Worm (Caenorhabditis elegans) whole organism, young adult: Measurements from ENCODE around the gene F13E6.1.

Experiments
- B0261.1 ChIP-seq: sonication (generic microtip); optimal IDR thresholded peaks from 2 replicates; lab custom pipeline; 2016; ENCODE audit warnings: mild to moderate bottlenecking, missing genetic modification characterization, moderate library complexity, missing compliant biosample characterization
- C06A6.2 ChIP-seq: fragments of 200-800 bp; sonication (Bioruptor generic); conservative IDR thresholded peaks from 2 replicates; pipeline ENCODE4 v1.3.6; 2022; ENCODE audit warnings: missing genetic modification characterization, missing compliant biosample characterization
- C17E4.6 ChIP-seq: fragments of 200-800 bp; sonication (Bioruptor generic); IDR thresholded peaks from 2 replicates; pipeline ENCODE4 v1.3.6; 2022; ENCODE audit warnings: missing genetic modification reagents, missing genetic modification characterization, missing compliant biosample characterization
- F33H1.4 ChIP-seq: fragments of 200-800 bp; sonication (Bioruptor generic); IDR thresholded peaks from 2 replicates; pipeline ENCODE4 v1.3.6; 2022; ENCODE audit warnings: missing genetic modification reagents, missing genetic modification characterization, missing compliant biosample characterization
- F39B2.1 ChIP-seq: fragments of 200-800 bp; sonication (Bioruptor generic); IDR thresholded peaks from 2 replicates; pipeline ENCODE4 v1.3.6; 2022; ENCODE audit warnings: missing genetic modification reagents, missing genetic modification characterization, missing compliant biosample characterization
- F52B5.7 ChIP-seq: sonication (generic microtip); optimal IDR thresholded peaks from 2 replicates; lab custom pipeline; 2016; ENCODE audit warnings: mild to moderate bottlenecking, missing genetic modification characterization, missing compliant biosample characterization
- K11D2.4 ChIP-seq: fragments of 200-800 bp; sonication (Bioruptor generic); IDR thresholded peaks from 2 replicates; pipeline ENCODE4 v1.3.6; 2022; ENCODE audit warnings: missing genetic modification reagents, missing genetic modification characterization, missing compliant biosample characterization
- T07F8.4 ChIP-seq: sonication (generic microtip); optimal IDR thresholded peaks from 2 replicates; lab custom pipeline; 2016; ENCODE audit warnings: mild to moderate bottlenecking, missing genetic modification characterization, moderate library complexity, missing compliant biosample characterization
- Y56A3A.18 ChIP-seq: fragments of 200-800 bp; sonication (Bioruptor generic); IDR thresholded peaks from 2 replicates; pipeline ENCODE4 v1.3.6; 2022; ENCODE audit warnings: missing genetic modification reagents, missing genetic modification characterization, missing compliant biosample characterization
- Y79H2A.3 ChIP-seq: fragments of 200-800 bp; sonication (Bioruptor generic); conservative IDR thresholded peaks from 2 replicates; pipeline ENCODE4 v1.3.6; 2022; ENCODE audit warnings: missing genetic modification reagents, missing genetic modification characterization, missing compliant biosample characterization
- ZK185.1 ChIP-seq: sonication (generic microtip); optimal IDR thresholded peaks from 2 replicates; lab custom pipeline; 2016; ENCODE audit warnings: mild to moderate bottlenecking, missing genetic modification characterization, missing compliant biosample characterization; ENCODE audit not compliant: poor library complexity, severe bottlenecking
- ama-1 ChIP-seq, 3 experiments: fragments of 150-350 bp in 1 of 3; sonication (generic microtip) in 2 of 3; optimal IDR thresholded peaks; 2 replicates each; lab custom pipeline; 2014 to 2018; ENCODE audit warnings: missing biosample characterization in 2 of 3, missing genetic modification characterization in 2 of 3, missing genetic modification reagents in 2 of 3
- aptf-2 ChIP-seq: fragments of 200-800 bp; sonication (Bioruptor generic); conservative IDR thresholded peaks from 2 replicates; pipeline ENCODE4 v1.3.6; 2022; ENCODE audit warnings: missing genetic modification reagents, missing genetic modification characterization, missing compliant biosample characterization
- atf-7 ChIP-seq: sonication (generic microtip); optimal IDR thresholded peaks from 2 replicates; lab custom pipeline; 2017; ENCODE audit warnings: mild to moderate bottlenecking, missing genetic modification characterization, missing compliant biosample characterization
- attf-3 ChIP-seq: fragments of 200-800 bp; sonication (Bioruptor generic); conservative IDR thresholded peaks from 2 replicates; pipeline ENCODE4 v1.3.6; 2022; ENCODE audit warnings: missing genetic modification reagents, missing genetic modification characterization, missing compliant biosample characterization
- attf-5 ChIP-seq: fragments of 200-800 bp; sonication (Bioruptor generic); optimal IDR thresholded peaks from 2 replicates; lab custom pipeline; 2018; ENCODE audit warnings: mild to moderate bottlenecking, missing genetic modification characterization, missing compliant biosample characterization
- attf-6 ChIP-seq: fragments of 200-800 bp; sonication (Bioruptor generic); IDR thresholded peaks from 2 replicates; pipeline ENCODE4 v1.3.6; 2022; ENCODE audit warnings: missing genetic modification reagents, missing genetic modification characterization, missing compliant biosample characterization
- bed-1 ChIP-seq: fragments of 200-800 bp; sonication (Bioruptor generic); IDR thresholded peaks from 2 replicates; pipeline ENCODE4 v1.3.6; 2022; ENCODE audit warnings: missing genetic modification reagents, missing genetic modification characterization, missing compliant biosample characterization
- cebp-1 ChIP-seq, 2 experiments: fragments of 200-800 bp in 1 of 2; sonication (Bioruptor generic) in 1 of 2; sonication (generic microtip) in 1 of 2; IDR thresholded peaks in 1 of 2; optimal IDR thresholded peaks in 1 of 2; 2 replicates each; pipeline versions ENCODE4 v1.3.6 to Lab custom; 2017 to 2022; ENCODE audit warnings: missing compliant biosample characterization in 2 of 2, missing genetic modification characterization in 2 of 2, mild to moderate bottlenecking in 1 of 2, missing genetic modification reagents in 1 of 2, moderate library complexity in 1 of 2
- cebp-2 ChIP-seq: fragments of 200-800 bp; sonication (Bioruptor generic); IDR thresholded peaks from 2 replicates; pipeline ENCODE4 v1.3.6; 2022; ENCODE audit warnings: missing genetic modification characterization, missing compliant biosample characterization
- ceh-40 ChIP-seq: fragments of 200-800 bp; sonication (Bioruptor generic); IDR thresholded peaks from 2 replicates; pipeline ENCODE4 v1.3.6; 2022; ENCODE audit warnings: missing genetic modification characterization, missing compliant biosample characterization
- chd-7 ChIP-seq: sonication (generic microtip); optimal IDR thresholded peaks from 2 replicates; lab custom pipeline; 2016; ENCODE audit warnings: mild to moderate bottlenecking, missing genetic modification characterization, moderate library complexity, missing compliant biosample characterization
- die-1 ChIP-seq: sonication (generic microtip); optimal IDR thresholded peaks from 2 replicates; lab custom pipeline; 2016; ENCODE audit warnings: missing genotype, mild to moderate bottlenecking, missing genetic modification characterization, missing compliant biosample characterization
- dpl-1 ChIP-seq: fragments of 150-350 bp; optimal IDR thresholded peaks from 2 replicates; lab custom pipeline; 2014; ENCODE audit warnings: missing biosample characterization, missing genetic modification reagents, missing genetic modification characterization
- egl-18 ChIP-seq: fragments of 200-800 bp; sonication (Bioruptor generic); IDR thresholded peaks from 2 replicates; pipeline ENCODE4 v1.3.6; 2022; ENCODE audit warnings: missing genetic modification reagents, missing genetic modification characterization, missing compliant biosample characterization
- egrh-3 ChIP-seq: fragments of 200-800 bp; sonication (Bioruptor generic); IDR thresholded peaks from 2 replicates; pipeline ENCODE4 v1.3.6; 2022; ENCODE audit warnings: missing genetic modification reagents, missing genetic modification characterization, missing compliant biosample characterization
- ets-4 ChIP-seq: fragments of 200-800 bp; sonication (Bioruptor generic); optimal IDR thresholded peaks from 2 replicates; lab custom pipeline; 2018; ENCODE audit warnings: mild to moderate bottlenecking, missing genetic modification characterization, missing compliant biosample characterization
- fkh-3 ChIP-seq: sonication (generic microtip); optimal IDR thresholded peaks from 2 replicates; lab custom pipeline; 2016; ENCODE audit warnings: mild to moderate bottlenecking, missing genetic modification characterization, missing compliant biosample characterization
- lin-26 ChIP-seq: fragments of 200-800 bp; sonication (Bioruptor generic); IDR thresholded peaks from 2 replicates; pipeline ENCODE4 v1.3.6; 2022; ENCODE audit warnings: missing genetic modification reagents, missing genetic modification characterization, missing compliant biosample characterization
- lin-40 ChIP-seq: sonication (generic microtip); optimal IDR thresholded peaks from 2 replicates; lab custom pipeline; 2016; ENCODE audit warnings: missing genetic modification characterization, mild to moderate bottlenecking, missing compliant biosample characterization, missing genotype, missing genetic modification reagents
- madf-8 ChIP-seq: fragments of 200-800 bp; sonication (Bioruptor generic); conservative IDR thresholded peaks from 2 replicates; pipeline ENCODE4 v1.3.6; 2022; ENCODE audit warnings: missing genetic modification reagents, missing genetic modification characterization, missing compliant biosample characterization
- nfya-2 ChIP-seq: fragments of 200-800 bp; sonication (Bioruptor generic); IDR thresholded peaks from 2 replicates; pipeline ENCODE4 v1.3.6; 2022; ENCODE audit warnings: missing genetic modification reagents, missing genetic modification characterization, missing compliant biosample characterization
- nhr-179 ChIP-seq: sonication (generic microtip); optimal IDR thresholded peaks from 2 replicates; lab custom pipeline; 2016; ENCODE audit warnings: mild to moderate bottlenecking, missing genetic modification characterization, missing compliant biosample characterization
- nhr-80 ChIP-seq: sonication (generic microtip); optimal IDR thresholded peaks from 2 replicates; lab custom pipeline; 2016; ENCODE audit warnings: missing genetic modification characterization, missing compliant biosample characterization
- nhr-90 ChIP-seq: sonication (generic microtip); optimal IDR thresholded peaks from 2 replicates; lab custom pipeline; 2016; ENCODE audit warnings: missing genotype, mild to moderate bottlenecking, missing genetic modification characterization, missing compliant biosample characterization
- pbrm-1 ChIP-seq: fragments of 200-800 bp; sonication (Bioruptor generic); IDR thresholded peaks from 2 replicates; pipeline ENCODE4 v1.3.6; 2022; ENCODE audit warnings: missing genetic modification reagents, missing genetic modification characterization, missing compliant biosample characterization
- rcor-1 ChIP-seq: fragments of 200-800 bp; sonication (Bioruptor generic); IDR thresholded peaks from 2 replicates; pipeline ENCODE4 v1.3.6; 2022; ENCODE audit warnings: missing genetic modification reagents, missing genetic modification characterization, missing compliant biosample characterization
- rec-8 ChIP-seq, 2 experiments: sonication (generic microtip); optimal IDR thresholded peaks; 2 replicates each; lab custom pipeline; 2016; ENCODE audit warnings: mild to moderate bottlenecking in 2 of 2, missing genetic modification characterization in 2 of 2, missing genetic modification reagents in 2 of 2, missing genotype in 2 of 2, missing biosample characterization in 1 of 2, missing compliant biosample characterization in 1 of 2, moderate library complexity in 1 of 2
- snpc-3.4 ChIP-seq: sonication (generic microtip); optimal IDR thresholded peaks from 2 replicates; lab custom pipeline; 2017; ENCODE audit warnings: missing genetic modification characterization, mild to moderate bottlenecking, missing compliant biosample characterization, antibody characterized with exemption, moderate library complexity, missing genotype, missing genetic modification reagents
- somi-1 ChIP-seq: fragments of 200-800 bp; sonication (Bioruptor generic); optimal IDR thresholded peaks from 2 replicates; lab custom pipeline; 2018; ENCODE audit warnings: mild to moderate bottlenecking, missing genetic modification characterization, missing compliant biosample characterization
- sptf-2 ChIP-seq: fragments of 200-800 bp; sonication (Bioruptor generic); optimal IDR thresholded peaks from 2 replicates; lab custom pipeline; 2018; ENCODE audit warnings: mild to moderate bottlenecking, missing genetic modification characterization, missing compliant biosample characterization
- tbp1 ChIP-seq: fragments of 200-800 bp; sonication (Bioruptor generic); optimal IDR thresholded peaks from 2 replicates; lab custom pipeline; 2018; ENCODE audit warnings: mild to moderate bottlenecking, missing genetic modification characterization, missing compliant biosample characterization
- tbx-9 ChIP-seq: sonication (generic microtip); optimal IDR thresholded peaks from 2 replicates; lab custom pipeline; 2016; ENCODE audit warnings: borderline replicate concordance, missing genetic modification characterization, inconsistent platforms, missing compliant biosample characterization
- ztf-18 ChIP-seq: sonication (generic microtip); optimal IDR thresholded peaks from 2 replicates; lab custom pipeline; 2016; ENCODE audit warnings: missing genotype, mild to moderate bottlenecking, missing genetic modification characterization, missing compliant biosample characterization
- ztf-26 ChIP-seq: sonication (generic microtip); optimal IDR thresholded peaks from 2 replicates; lab custom pipeline; 2017; ENCODE audit warnings: missing genetic modification characterization, missing compliant biosample characterization
- ztf-28 ChIP-seq: fragments of 200-800 bp; sonication (Bioruptor generic); IDR thresholded peaks from 2 replicates; pipeline ENCODE4 v1.3.6; 2022; ENCODE audit warnings: missing genetic modification reagents, missing genetic modification characterization, missing compliant biosample characterization
- ztf-3 ChIP-seq: fragments of 200-800 bp; sonication (Bioruptor generic); optimal IDR thresholded peaks from 2 replicates; lab custom pipeline; 2018; ENCODE audit warnings: mild to moderate bottlenecking, missing genetic modification characterization, missing compliant biosample characterization

The F13E6.1 gene

ce11 chrX:10689729-10690128, 12.8 kb upstream of the F13E6.1 start:
- TF ChIP-seq atf-7: no peak
- peak; percentile 15 for TF ChIP-seq ztf-26 (tag; lab: Kevin White, UChicago)
- no peak for TF ChIP-seq ceh-40 (GFP tag; lab: Robert Waterston, UW)
- peak; percentile 62 for TF ChIP-seq lin-40 (tag; lab: Kevin White, UChicago)
- no peak for TF ChIP-seq aptf-2 (GFP tag; lab: Robert Waterston, UW)
- TF ChIP-seq fkh-3: no peak
- TF ChIP-seq madf-8 (GFP tag; lab: Robert Waterston, UW): no peak
- TF ChIP-seq somi-1 (GFP tag; lab: Kevin White, UChicago): peak; percentile 27
- TF ChIP-seq ets-4 (GFP tag; lab: Kevin White, UChicago): no peak

ce11 chrX:10688311-10688710, 11.4 kb upstream of the F13E6.1 start:
- TF ChIP-seq C06A6.2 (GFP tag; lab: Robert Waterston, UW) (no peak), C17E4.6 (GFP tag; lab: Robert Waterston, UW) (no peak), tbp1 (peak; percentile 7), B0261.1 (tag; lab: Kevin White, UChicago) (no peak), nhr-90 (tag; lab: Kevin White, UChicago) (no peak), Y56A3A.18 (no peak), rcor-1 (GFP tag; lab: Robert Waterston, UW) (no peak), F39B2.1 (GFP tag; lab: Robert Waterston, UW) (no peak), attf-5 (GFP tag; lab: Kevin White, UChicago) (no peak), attf-6 (no peak), attf-3 (GFP tag; lab: Robert Waterston, UW) (no peak), dpl-1 (GFP tag; lab: Kevin White, UChicago) (no peak), ama-1 (optimal IDR thresholded peaks at IDR 0.05; lab: Kevin White, UChicago) (peak; percentile 80), ama-1 (GFP tag; optimal IDR thresholded peaks at IDR 0.05; lab: Kevin White, UChicago) (no peak), ztf-28 (GFP tag; lab: Robert Waterston, UW) (no peak), K11D2.4 (GFP tag; lab: Robert Waterston, UW) (no peak), F33H1.4 (GFP tag; lab: Robert Waterston, UW) (no peak), cebp-1 (GFP tag; IDR thresholded peaks at IDR 0.05; lab: Robert Waterston, UW) (no peak), cebp-1 (tag; optimal IDR thresholded peaks at IDR 0.05; lab: Kevin White, UChicago) (peak; percentile 21), tbx-9 (tag; lab: Kevin White, UChicago) (no peak), lin-26 (GFP tag; lab: Robert Waterston, UW) (peak; percentile 31; the same call in 1 of the 2 replicates), madf-8 (GFP tag; lab: Robert Waterston, UW) (no peak), ZK185.1 (tag; lab: Kevin White, UChicago) (no peak), fkh-3 (no peak), egrh-3 (GFP tag; lab: Robert Waterston, UW) (no peak), Y79H2A.3 (GFP tag; lab: Robert Waterston, UW) (no peak), bed-1 (no peak), ztf-3 (GFP tag; lab: Kevin White, UChicago) (no peak), egl-18 (no peak), nhr-80 (tag; lab: Kevin White, UChicago) (no peak), nhr-179 (no peak), pbrm-1 (no peak), cebp-2 (GFP tag; lab: Robert Waterston, UW) (no peak), somi-1 (GFP tag; lab: Kevin White, UChicago) (peak; percentile 64), F52B5.7 (tag; lab: Kevin White, UChicago) (no peak), chd-7 (no peak), rec-8 (tag; optimal IDR thresholded peaks at IDR 0.05; lab: Kevin White, UChicago) (no peak), die-1 (tag; lab: Kevin White, UChicago) (no peak), snpc-3.4 (no peak), ztf-18 (tag; lab: Kevin White, UChicago) (no peak), nfya-2 (GFP tag; lab: Robert Waterston, UW) (no peak), T07F8.4 (tag; lab: Kevin White, UChicago) (no peak), sptf-2 (no peak), lin-40 (tag; lab: Kevin White, UChicago) (peak; percentile 16)
